Worm (Caenorhabditis elegans) whole organism, L1 larva: ENCODE measurements around the gene srd-66.

ENCODE experiments used
- ama-1 ChIP-seq: fragments of 150-350 bp; optimal IDR thresholded peaks from 2 replicates; lab custom pipeline; 2014
- nhr-237 ChIP-seq: fragments of 150-350 bp; optimal IDR thresholded peaks from 2 replicates; lab custom pipeline; 2014; ENCODE audit warnings: missing biosample characterization, missing genetic modification characterization
- nhr-28 ChIP-seq: fragments of 150-350 bp; optimal IDR thresholded peaks from 2 replicates; lab custom pipeline; 2014; ENCODE audit warnings: missing biosample characterization, missing genetic modification characterization
- nhr-77 ChIP-seq: fragments of 150-350 bp; optimal IDR thresholded peaks from 2 replicates; lab custom pipeline; 2014; ENCODE audit warnings: missing biosample characterization, missing genetic modification characterization
- nhr-90 ChIP-seq: sonication (generic microtip); optimal IDR thresholded peaks from 2 replicates; lab custom pipeline; 2016; ENCODE audit warnings: mild to moderate bottlenecking, missing genetic modification characterization, missing compliant biosample characterization; ENCODE audit not compliant: poor library complexity
- snpc-4 ChIP-seq: fragments of 150-350 bp; optimal IDR thresholded peaks from 2 replicates; lab custom pipeline; 2014; ENCODE audit warnings: missing biosample characterization, missing genetic modification characterization
- swsn-7 ChIP-seq: sonication (generic microtip); optimal IDR thresholded peaks from 2 replicates; lab custom pipeline; 2016; ENCODE audit warnings: missing genetic modification characterization, missing compliant biosample characterization
- ztf-11 ChIP-seq, 2 experiments: sonication (generic microtip); optimal IDR thresholded peaks; 2 replicates each; lab custom pipeline; 2016 to 2017; ENCODE audit warnings: missing genetic modification characterization in 2 of 2, missing biosample characterization in 1 of 2, missing compliant biosample characterization in 1 of 2

DNA sequence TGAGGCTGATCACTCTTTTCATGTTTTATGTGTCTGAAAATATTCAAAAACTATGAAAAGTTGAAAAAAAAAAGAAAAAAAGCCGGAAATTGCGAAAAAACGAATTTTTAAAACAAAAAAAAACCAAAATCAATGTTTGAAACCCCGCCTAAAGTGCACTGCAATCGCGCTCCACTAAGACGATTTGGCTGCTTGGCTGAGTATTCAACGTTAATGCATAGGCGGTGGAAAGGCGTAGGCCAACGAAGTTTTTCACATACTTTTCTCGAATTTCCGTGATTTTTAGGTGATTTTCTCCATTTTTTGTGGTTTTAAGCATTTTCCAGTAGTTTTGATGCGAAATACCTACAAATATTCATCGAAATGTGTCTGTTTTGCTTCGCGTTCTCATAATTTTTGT, 32.2 kb downstream of the srd-66 start, which contains the start of the genes polh-1 and rps-22:
- TF ChIP-seq snpc-4 (tag; lab: Kevin White, UChicago): peak; percentile 71
- peak; percentile 88 for TF ChIP-seq nhr-77
- peak in 1 of 2 experiments; percentile 8 for TF ChIP-seq ztf-11 (tag; optimal IDR thresholded peaks at IDR 0.05; lab: Kevin White, UChicago)
- TF ChIP-seq ama-1 (lab: Kevin White, UChicago): no peak
- TF ChIP-seq swsn-7 (tag; lab: Kevin White, UChicago): peak; percentile 85
- TF ChIP-seq nhr-90: peak; percentile 86
- no peak for TF ChIP-seq nhr-28 (tag; lab: Kevin White, UChicago)
- TF ChIP-seq nhr-237 (tag; lab: Kevin White, UChicago): peak; percentile 86
